Worm (Caenorhabditis elegans) whole organism, early embryonic: ENCODE measurements around the gene F09E10.1.
A peak's percentile ranks its signal among the peaks of the same experiment; 100 is the strongest.

Experiments used
- B0310.2 ChIP-seq: sonication (generic microtip); optimal IDR thresholded peaks from 2 replicates; lab custom pipeline; 2016; ENCODE audit warnings: mild to moderate bottlenecking, missing genetic modification characterization, missing compliant biosample characterization
- F13C5.2 ChIP-seq: sonication (generic microtip); optimal IDR thresholded peaks from 2 replicates; lab custom pipeline; 2017; ENCODE audit warnings: mild to moderate bottlenecking, missing genetic modification characterization, inconsistent platforms, missing compliant biosample characterization
- aly-1 ChIP-seq: sonication (generic microtip); optimal IDR thresholded peaks from 2 replicates; lab custom pipeline; 2016; ENCODE audit warnings: missing genetic modification characterization, missing compliant biosample characterization
- ama-1 ChIP-seq: fragments of 150-350 bp; optimal IDR thresholded peaks from 2 replicates; lab custom pipeline; 2014
- ceh-13 ChIP-seq: fragments of 200-800 bp; sonication (Bioruptor generic); optimal IDR thresholded peaks from 2 replicates; lab custom pipeline; 2018; ENCODE audit warnings: mild to moderate bottlenecking, missing genetic modification characterization, missing compliant biosample characterization
- ceh-36 ChIP-seq: sonication (generic microtip); optimal IDR thresholded peaks from 2 replicates; lab custom pipeline; 2016; ENCODE audit warnings: missing genetic modification characterization, inconsistent platforms, missing compliant biosample characterization
- ets-7 ChIP-seq: sonication (generic microtip); optimal IDR thresholded peaks from 2 replicates; lab custom pipeline; 2016; ENCODE audit warnings: missing genotype, missing genetic modification characterization, missing compliant biosample characterization
- flt-1 ChIP-seq: fragments of 200-800 bp; sonication (Bioruptor generic); IDR thresholded peaks from 2 replicates; pipeline ENCODE4 v1.3.6; 2022; ENCODE audit warnings: missing genetic modification characterization, missing compliant biosample characterization
- hmbx-1 ChIP-seq: sonication (generic microtip); optimal IDR thresholded peaks from 2 replicates; lab custom pipeline; 2016; ENCODE audit warnings: mild to moderate bottlenecking, missing genetic modification characterization, missing compliant biosample characterization
- hmg-4 ChIP-seq: fragments of 200-800 bp; sonication (Bioruptor generic); optimal IDR thresholded peaks from 2 replicates; lab custom pipeline; 2018; ENCODE audit warnings: mild to moderate bottlenecking, missing genetic modification characterization, missing compliant biosample characterization
- hnd-1 ChIP-seq: sonication (generic microtip); optimal IDR thresholded peaks from 2 replicates; lab custom pipeline; 2016; ENCODE audit warnings: missing genetic modification characterization, missing compliant biosample characterization
- pes-1 ChIP-seq: fragments of 200-800 bp; sonication (Bioruptor generic); IDR thresholded peaks from 2 replicates; pipeline ENCODE4 v1.3.6; 2022; ENCODE audit warnings: missing genetic modification reagents, missing genetic modification characterization, missing compliant biosample characterization
- scrt-1 ChIP-seq: fragments of 200-800 bp; sonication (Bioruptor generic); IDR thresholded peaks from 2 replicates; pipeline ENCODE4 v1.3.6; 2022; ENCODE audit warnings: missing genetic modification characterization, missing compliant biosample characterization
- sea-1 ChIP-seq: fragments of 200-800 bp; sonication (Bioruptor generic); conservative IDR thresholded peaks from 2 replicates; pipeline ENCODE4 v1.3.6; 2022; ENCODE audit warnings: missing genetic modification characterization, missing compliant biosample characterization
- tbx-11 ChIP-seq: fragments of 200-800 bp; sonication (Bioruptor generic); IDR thresholded peaks from 2 replicates; pipeline ENCODE4 v1.3.6; 2022; ENCODE audit warnings: missing genetic modification characterization, missing compliant biosample characterization
- tbx-37 ChIP-seq: fragments of 200-800 bp; sonication (Bioruptor generic); conservative IDR thresholded peaks from 2 replicates; pipeline ENCODE4 v1.3.6; 2022; ENCODE audit warnings: missing genetic modification reagents, missing genetic modification characterization, missing compliant biosample characterization
- tra-4 ChIP-seq: sonication (generic microtip); optimal IDR thresholded peaks from 2 replicates; lab custom pipeline; 2017; ENCODE audit warnings: missing genetic modification characterization, missing compliant biosample characterization

The F09E10.1 gene

ce11 chrX:1502490-1502889 lies at the start of gene F09E10.1:
Gene F09E10.1, plus strand, starts transcription at chrX:1502790.
- TF ChIP-seq hnd-1 (tag; lab: Kevin White, UChicago) = no peak

- TF ChIP-seq hmbx-1 (tag; lab: Kevin White, UChicago) (no peak), hnd-1 (tag; lab: Kevin White, UChicago) (no peak), F13C5.2 (tag; lab: Kevin White, UChicago) (no peak), aly-1 (tag; lab: Kevin White, UChicago) (no peak), scrt-1 (GFP tag; lab: Robert Waterston, UW) (no peak), sea-1 (GFP tag; lab: Robert Waterston, UW) (no peak), tbx-37 (GFP tag; lab: Robert Waterston, UW) (no peak), hmg-4 (GFP tag; lab: Kevin White, UChicago) (no peak), ama-1 (no peak), pes-1 (no peak), ets-7 (tag; lab: Kevin White, UChicago) (no peak), flt-1 (no peak), B0310.2 (tag; lab: Kevin White, UChicago) (no peak), ceh-36 (no peak), ceh-13 (no peak), tra-4 (no peak), tbx-11 (GFP tag; lab: Robert Waterston, UW) (no peak)
Observed at ce11 chrX:1453770-1454169, 48.8 kb upstream of the F09E10.1 start, which contains the start of gene cebp-1. Gene cebp-1, minus strand, starts transcription at chrX:1453868.

- TF ChIP-seq F13C5.2 (tag; lab: Kevin White, UChicago) (no peak), hmg-4 (GFP tag; lab: Kevin White, UChicago) (peak; percentile 79), tra-4 (no peak), scrt-1 (GFP tag; lab: Robert Waterston, UW) (peak; percentile 67; the same call in 1 of the 2 replicates)
Observed at ce11 chrX:1454385-1454784, 48.2 kb upstream of the F09E10.1 start.

- no peak for TF ChIP-seq hmbx-1 (tag; lab: Kevin White, UChicago)
- no peak for TF ChIP-seq ets-7 (tag; lab: Kevin White, UChicago)
- TF ChIP-seq tra-4 = no peak
- TF ChIP-seq B0310.2 (tag; lab: Kevin White, UChicago) = no peak
- TF ChIP-seq hnd-1 (tag; lab: Kevin White, UChicago) = no peak
- no peak for TF ChIP-seq pes-1
- no peak for TF ChIP-seq aly-1 (tag; lab: Kevin White, UChicago)
- TF ChIP-seq ceh-13 = no peak
- TF ChIP-seq hmg-4 (GFP tag; lab: Kevin White, UChicago) = no peak
- no peak for TF ChIP-seq sea-1 (GFP tag; lab: Robert Waterston, UW)
- TF ChIP-seq ama-1 = no peak
- no peak for TF ChIP-seq scrt-1 (GFP tag; lab: Robert Waterston, UW)
- TF ChIP-seq flt-1 = no peak
- TF ChIP-seq ceh-36 = no peak
- TF ChIP-seq tbx-37 (GFP tag; lab: Robert Waterston, UW) = no peak
- no peak for TF ChIP-seq tbx-11 (GFP tag; lab: Robert Waterston, UW)
Observed at ce11 chrX:1456350-1457080, 46.1 kb upstream of the F09E10.1 start.

- no peak for TF ChIP-seq B0310.2 (tag; lab: Kevin White, UChicago)
- no peak for TF ChIP-seq flt-1
- TF ChIP-seq hnd-1 (tag; lab: Kevin White, UChicago) = no peak
- TF ChIP-seq sea-1 (GFP tag; lab: Robert Waterston, UW) = no peak
- TF ChIP-seq ceh-13 = no peak
- TF ChIP-seq ama-1 = no peak
- TF ChIP-seq ceh-36 = no peak
- TF ChIP-seq hmbx-1 (tag; lab: Kevin White, UChicago) = no peak
Observed at ce11 chrX:1458793-1459192, 43.8 kb upstream of the F09E10.1 start, which contains the start of gene D1005.2. Gene D1005.2, plus strand, starts transcription at chrX:1459022.

- TF ChIP-seq sea-1 (GFP tag; lab: Robert Waterston, UW) (no peak), ama-1 (no peak), tbx-11 (GFP tag; lab: Robert Waterston, UW) (no peak), tra-4 (no peak), aly-1 (tag; lab: Kevin White, UChicago) (no peak), B0310.2 (tag; lab: Kevin White, UChicago) (no peak), hmbx-1 (tag; lab: Kevin White, UChicago) (no peak), ceh-13 (no peak), tbx-37 (GFP tag; lab: Robert Waterston, UW) (no peak), hnd-1 (tag; lab: Kevin White, UChicago) (no peak), F13C5.2 (tag; lab: Kevin White, UChicago) (no peak), flt-1 (no peak), pes-1 (no peak), ets-7 (tag; lab: Kevin White, UChicago) (no peak)
Observed at ce11 chrX:1459756-1460155, 42.8 kb upstream of the F09E10.1 start.

- no peak for TF ChIP-seq hnd-1 (tag; lab: Kevin White, UChicago)
- no peak for TF ChIP-seq F13C5.2 (tag; lab: Kevin White, UChicago)
- no peak for TF ChIP-seq tra-4
- no peak for TF ChIP-seq flt-1
- TF ChIP-seq tbx-11 (GFP tag; lab: Robert Waterston, UW) = no peak
- no peak for TF ChIP-seq B0310.2 (tag; lab: Kevin White, UChicago)
- no peak for TF ChIP-seq ama-1
- TF ChIP-seq hmg-4 (GFP tag; lab: Kevin White, UChicago) = no peak
- no peak for TF ChIP-seq scrt-1 (GFP tag; lab: Robert Waterston, UW)
- no peak for TF ChIP-seq ceh-36
- no peak for TF ChIP-seq hmbx-1 (tag; lab: Kevin White, UChicago)
- TF ChIP-seq ceh-13 = no peak
Observed at ce11 chrX:1464699-1465098, 37.9 kb upstream of the F09E10.1 start, which contains the start of gene D1005.6. Gene D1005.6, minus strand, starts transcription at chrX:1464799.

- TF ChIP-seq B0310.2 (tag; lab: Kevin White, UChicago) (no peak), sea-1 (GFP tag; lab: Robert Waterston, UW) (no peak), tbx-37 (GFP tag; lab: Robert Waterston, UW) (no peak), ceh-36 (no peak), ama-1 (no peak), ets-7 (tag; lab: Kevin White, UChicago) (no peak), F13C5.2 (tag; lab: Kevin White, UChicago) (no peak)
Observed at ce11 chrX:1468057-1468456, 34.5 kb upstream of the F09E10.1 start.
